Fruit fly (Drosophila melanogaster): ENCODE measurements around the gene CG11585.

Gene CG11585

dm6 chrX:14233843-14234337 lies 44.6 kb downstream of the CG11585 start, which contains the start of gene CG42271 (continued):
- TF ChIP-seq tin (GFP tag; optimal IDR thresholded peaks at IDR 0.05) (peak; percentile 22), CG6175 (GFP tag; IDR thresholded peaks at IDR 0.05) (no peak), CG9437 (GFP tag; optimal IDR thresholded peaks at IDR 0.05) (peak; percentile 38), NC2α (GFP tag; optimal IDR thresholded peaks at IDR 0.05) (no peak), CG18619 (GFP tag; optimal IDR thresholded peaks at IDR 0.05) (peak; percentile 30), CG12299 (tag; optimal IDR thresholded peaks at IDR 0.05) (no peak), Kr (GFP tag; optimal IDR thresholded peaks at IDR 0.05) (no peak), tna (GFP tag; IDR thresholded peaks at IDR 0.05; ENCODE audit: partially characterized antibody) (peak; percentile 86), wek (GFP tag; optimal IDR thresholded peaks at IDR 0.05) (no peak), GATAe (GFP tag; conservative IDR thresholded peaks at IDR 0.05) (no peak), hbn (GFP tag; IDR thresholded peaks at IDR 0.05; ENCODE audit: partially characterized antibody) (peak; percentile 86), HLH3B (GFP tag; IDR thresholded peaks at IDR 0.05) (no peak), crol (GFP tag; IDR thresholded peaks at IDR 0.05) (no peak), CG12071 (GFP tag; optimal IDR thresholded peaks at IDR 0.05) (no peak), dati (GFP tag; IDR thresholded peaks at IDR 0.05) (no peak), CG4282 (GFP tag; optimal IDR thresholded peaks at IDR 0.05) (no peak), Oli (tag; optimal IDR thresholded peaks at IDR 0.05) (peak; percentile 7), ara (GFP tag; IDR thresholded peaks at IDR 0.05) (peak; percentile 33; the same call in 1 of the 2 replicates), CG2129 (GFP tag; IDR thresholded peaks at IDR 0.05; ENCODE audit: partially characterized antibody) (peak; percentile 62), PHDP (tag; optimal IDR thresholded peaks at IDR 0.05) (no peak), CG14667 (GFP tag; IDR thresholded peaks at IDR 0.05) (no peak), CG2678 (tag; optimal IDR thresholded peaks at IDR 0.05) (no peak), Lhr (GFP tag; optimal IDR thresholded peaks at IDR 0.05) (no peak), dmrt99B (tag; optimal IDR thresholded peaks at IDR 0.05) (no peak), gce (GFP tag; IDR thresholded peaks at IDR 0.05) (no peak), CG9797 (GFP tag; optimal IDR thresholded peaks at IDR 0.05) (peak; percentile 8), Optix (GFP tag; IDR thresholded peaks at IDR 0.05) (no peak), tap (tag; optimal IDR thresholded peaks at IDR 0.05) (no peak), CG1024 (GFP tag; IDR thresholded peaks at IDR 0.05) (no peak), CG31365 (tag; optimal IDR thresholded peaks at IDR 0.05) (no peak), Dbx (GFP tag; IDR thresholded peaks at IDR 0.05) (peak; percentile 44; the same call in 1 of the 3 replicates), tio (GFP tag; optimal IDR thresholded peaks at IDR 0.05) (no peak), jing (GFP tag; optimal IDR thresholded peaks at IDR 0.05) (no peak), wdn (GFP tag; IDR thresholded peaks at IDR 0.05) (no peak), CG8765 (GFP tag; IDR thresholded peaks at IDR 0.05) (no peak), Ada2b (GFP tag; IDR thresholded peaks at IDR 0.05) (0 out of 2 replicates have a peak, but pooled peaks have one; percentile 13), CG11723 (GFP tag; optimal IDR thresholded peaks at IDR 0.05) (no peak), CG7963 (GFP tag; IDR thresholded peaks at IDR 0.05; ENCODE audit: partially characterized antibody) (peak; percentile 72; the same call in 2 of the 3 replicates), CG3065 (GFP tag; optimal IDR thresholded peaks at IDR 0.05) (no peak), Blimp-1 (GFP tag; optimal IDR thresholded peaks at IDR 0.05) (no peak), sug (tag; optimal IDR thresholded peaks at IDR 0.05) (peak; percentile 63), CG7357 (GFP tag; IDR thresholded peaks at IDR 0.05) (no peak), D (optimal IDR thresholded peaks at IDR 0.05) (no peak), D (GFP tag; optimal IDR thresholded peaks at IDR 0.05) (no peak), CG17359 (tag; optimal IDR thresholded peaks at IDR 0.05) (peak; percentile 34), CG1647 (GFP tag; optimal IDR thresholded peaks at IDR 0.05) (no peak), jigr1 (GFP tag; IDR thresholded peaks at IDR 0.05) (no peak), Drgx (GFP tag; IDR thresholded peaks at IDR 0.05) (no peak), BEAF-32 (GFP tag; optimal IDR thresholded peaks at IDR 0.05) (peak; percentile 82), CG7786 (GFP tag; optimal IDR thresholded peaks at IDR 0.05) (no peak), pho (GFP tag; optimal IDR thresholded peaks at IDR 0.05) (no peak)
